Fruit fly (Drosophila melanogaster) whole organism, embryonic: ENCODE data around the gene Klp67A.

ENCODE experiments used
- ATbp ChIP-seq: fragments of 200-800 bp; sonication (Bioruptor generic); optimal IDR thresholded peaks from 2 replicates; lab custom pipeline; 2017; ENCODE audit warnings: missing biosample characterization, mild to moderate bottlenecking, missing genetic modification characterization, missing genetic modification reagents
- B-H2 ChIP-seq: fragments of 200-800 bp; sonication (Bioruptor generic); optimal IDR thresholded peaks from 2 replicates; lab custom pipeline; 2018; ENCODE audit warnings: missing biosample characterization, mild to moderate bottlenecking, missing genetic modification characterization
- BtbVII ChIP-seq: fragments of 200-800 bp; sonication (Bioruptor generic); optimal IDR thresholded peaks from 3 replicates; lab custom pipeline; 2017; ENCODE audit warnings: missing biosample characterization, mild to moderate bottlenecking, missing genetic modification characterization
- C15 ChIP-seq: fragments of 200-800 bp; sonication (Bioruptor generic); IDR thresholded peaks from 3 replicates; pipeline ENCODE4 v1.3.6; 2022; ENCODE audit warnings: missing biosample characterization, missing genetic modification characterization
- CG10209 ChIP-seq: fragments of 200-800 bp; sonication (Bioruptor generic); optimal IDR thresholded peaks from 3 replicates; lab custom pipeline; 2017; ENCODE audit warnings: missing biosample characterization, mild to moderate bottlenecking, missing genetic modification characterization, missing genetic modification reagents
- CG10267 ChIP-seq: fragments of 200-800 bp; sonication (Bioruptor generic); optimal IDR thresholded peaks from 2 replicates; lab custom pipeline; 2018; ENCODE audit warnings: missing biosample characterization, mild to moderate bottlenecking, missing genetic modification characterization, moderate library complexity
- CG10274 ChIP-seq: fragments of 200-800 bp; sonication (Bioruptor generic); optimal IDR thresholded peaks from 3 replicates; lab custom pipeline; 2017; ENCODE audit warnings: missing biosample characterization, mild to moderate bottlenecking, missing genetic modification characterization
- CG10959 ChIP-seq: fragments of 200-800 bp; sonication (Bioruptor generic); IDR thresholded peaks from 2 replicates; pipeline ENCODE4 v1.3.6; 2022; ENCODE audit warnings: missing biosample characterization, missing genetic modification characterization
- CG11093 ChIP-seq: fragments of 200-800 bp; sonication (Bioruptor generic); IDR thresholded peaks from 3 replicates; pipeline ENCODE4 v1.3.6; 2022; ENCODE audit warnings: missing biosample characterization, missing genetic modification characterization
- CG11456 ChIP-seq: fragments of 200-800 bp; sonication (Bioruptor generic); IDR thresholded peaks from 3 replicates; pipeline ENCODE4 v1.3.6; 2022; ENCODE audit warnings: missing biosample characterization, missing genetic modification characterization
- CG11723 ChIP-seq: fragments of 200-800 bp; sonication (Bioruptor generic); optimal IDR thresholded peaks from 2 replicates; lab custom pipeline; 2017; ENCODE audit warnings: missing biosample characterization, mild to moderate bottlenecking, missing genetic modification characterization
- CG12155 ChIP-seq: fragments of 200-800 bp; sonication (Bioruptor generic); optimal IDR thresholded peaks from 3 replicates; lab custom pipeline; 2016; ENCODE audit warnings: missing biosample characterization, missing genetic modification characterization
- CG12236 ChIP-seq: fragments of 200-800 bp; sonication (Bioruptor generic); optimal IDR thresholded peaks from 2 replicates; lab custom pipeline; 2016; ENCODE audit warnings: missing biosample characterization, missing genetic modification characterization
- CG13123 ChIP-seq: fragments of 200-800 bp; sonication (Bioruptor generic); optimal IDR thresholded peaks from 2 replicates; lab custom pipeline; 2016; ENCODE audit warnings: missing biosample characterization, missing genetic modification characterization
- CG13424 ChIP-seq: fragments of 200-800 bp; sonication (Bioruptor generic); optimal IDR thresholded peaks from 2 replicates; lab custom pipeline; 2019; ENCODE audit warnings: missing biosample characterization, mild to moderate bottlenecking, missing genetic modification characterization, moderate library complexity
- CG14441 ChIP-seq: fragments of 200-800 bp; sonication (Bioruptor generic); IDR thresholded peaks from 2 replicates; pipeline ENCODE4 v1.3.6; 2022; ENCODE audit warnings: missing biosample characterization, missing genetic modification characterization
- CG14667 ChIP-seq: fragments of 200-800 bp; sonication (Bioruptor generic); IDR thresholded peaks from 2 replicates; pipeline ENCODE4 v1.3.6; 2022; ENCODE audit warnings: missing biosample characterization, missing genetic modification characterization
- CG17328 ChIP-seq: fragments of 200-800 bp; sonication (Bioruptor generic); IDR thresholded peaks from 2 replicates; pipeline ENCODE4 v1.3.6; 2022; ENCODE audit warnings: missing biosample characterization, missing genetic modification characterization
- CG18476 ChIP-seq: fragments of 200-800 bp; sonication (Bioruptor generic); optimal IDR thresholded peaks from 2 replicates; lab custom pipeline; 2016; ENCODE audit warnings: missing biosample characterization, mild to moderate bottlenecking, missing genetic modification characterization
- CG2129 ChIP-seq: fragments of 200-800 bp; sonication (Bioruptor generic); IDR thresholded peaks from 2 replicates; pipeline ENCODE4 v1.3.6; 2022; ENCODE audit warnings: missing biosample characterization, missing genetic modification characterization; ENCODE audit not compliant: partially characterized antibody
- CG2199 ChIP-seq: fragments of 200-800 bp; sonication (Bioruptor generic); IDR thresholded peaks from 3 replicates; pipeline ENCODE4 v1.3.6; 2022; ENCODE audit warnings: missing biosample characterization, missing genetic modification characterization
- CG3163 ChIP-seq: fragments of 200-800 bp; sonication (Bioruptor generic); optimal IDR thresholded peaks from 3 replicates; lab custom pipeline; 2016; ENCODE audit warnings: missing biosample characterization, missing genetic modification characterization
- CG34224 ChIP-seq: fragments of 200-800 bp; sonication (Bioruptor generic); IDR thresholded peaks from 3 replicates; pipeline ENCODE4 v1.3.6; 2022; ENCODE audit warnings: missing biosample characterization, missing genetic modification characterization; ENCODE audit not compliant: partially characterized antibody
- CG3838 ChIP-seq: fragments of 200-800 bp; sonication (Bioruptor generic); optimal IDR thresholded peaks from 3 replicates; lab custom pipeline; 2016; ENCODE audit warnings: missing biosample characterization, missing genetic modification characterization
- CG5245 ChIP-seq: fragments of 200-800 bp; sonication (Bioruptor generic); optimal IDR thresholded peaks from 3 replicates; lab custom pipeline; 2016; ENCODE audit warnings: missing biosample characterization, missing genetic modification characterization
- CG6272 ChIP-seq: fragments of 200-800 bp; sonication (Bioruptor generic); IDR thresholded peaks from 2 replicates; pipeline ENCODE4 v1.3.6; 2022; ENCODE audit warnings: missing biosample characterization, missing genetic modification characterization
- CG6689 ChIP-seq: fragments of 200-800 bp; sonication (Bioruptor generic); IDR thresholded peaks from 2 replicates; pipeline ENCODE4 v1.3.6; 2022; ENCODE audit warnings: missing biosample characterization, missing genetic modification characterization
- CG7839 ChIP-seq: fragments of 200-800 bp; sonication (Bioruptor generic); optimal IDR thresholded peaks from 3 replicates; lab custom pipeline; 2018; ENCODE audit warnings: missing biosample characterization, mild to moderate bottlenecking, missing genetic modification characterization, moderate library complexity
- CG7963 ChIP-seq: fragments of 200-800 bp; sonication (Bioruptor generic); IDR thresholded peaks from 3 replicates; pipeline ENCODE4 v1.3.6; 2022; ENCODE audit warnings: missing biosample characterization, missing genetic modification characterization; ENCODE audit not compliant: partially characterized antibody
- D ChIP-seq, 2 experiments: fragments of 200-800 bp in 1 of 2; fragments of >200 bp in 1 of 2; sonication (Bioruptor generic) in 1 of 2; optimal IDR thresholded peaks; 2 replicates in 1 of 2; 3 replicates in 1 of 2; lab custom pipeline; 2017; ENCODE audit warnings: mild to moderate bottlenecking in 1 of 2, missing biosample characterization in 1 of 2, missing genetic modification characterization in 1 of 2, missing genetic modification reagents in 1 of 2
- D19A ChIP-seq: fragments of 200-800 bp; optimal IDR thresholded peaks from 3 replicates; lab custom pipeline; 2019; ENCODE audit warnings: missing biosample characterization, mild to moderate bottlenecking, missing genetic modification characterization, moderate library complexity
- Dll ChIP-seq: fragments of 200-800 bp; sonication (Bioruptor generic); IDR thresholded peaks from 4 replicates; pipeline ENCODE4 v1.3.6; 2022; ENCODE audit warnings: missing biosample characterization, missing genetic modification characterization; ENCODE audit not compliant: partially characterized antibody
- Doc2 ChIP-seq: fragments of 200-800 bp; sonication (Bioruptor generic); IDR thresholded peaks from 2 replicates; pipeline ENCODE4 v1.3.6; 2022; ENCODE audit warnings: missing biosample characterization, missing genetic modification characterization
- HmgZ ChIP-seq: fragments of 200-800 bp; sonication (Bioruptor generic); optimal IDR thresholded peaks from 2 replicates; lab custom pipeline; 2018; ENCODE audit warnings: missing biosample characterization, mild to moderate bottlenecking, missing genetic modification characterization
- Hmr ChIP-seq: fragments of 200-800 bp; sonication (Bioruptor generic); optimal IDR thresholded peaks from 3 replicates; lab custom pipeline; 2017; ENCODE audit warnings: mild to moderate bottlenecking, missing biosample characterization, missing genetic modification reagents, missing genetic modification characterization
- NC2β ChIP-seq: fragments of 200-800 bp; sonication (Bioruptor generic); optimal IDR thresholded peaks from 2 replicates; lab custom pipeline; 2016; ENCODE audit warnings: missing biosample characterization, missing genetic modification characterization
- Pdp1 ChIP-seq, 2 experiments: fragments of 200-800 bp; sonication (Bioruptor generic); optimal IDR thresholded peaks; 3 replicates each; lab custom pipeline; 2016; ENCODE audit warnings: missing biosample characterization in 2 of 2, missing genetic modification characterization in 2 of 2, mild to moderate bottlenecking in 1 of 2, moderate library complexity in 1 of 2
- Rx ChIP-seq: fragments of 200-800 bp; sonication (Bioruptor generic); IDR thresholded peaks from 2 replicates; pipeline ENCODE4 v1.3.6; 2022; ENCODE audit warnings: missing biosample characterization, missing genetic modification characterization
- Xbp1 ChIP-seq: fragments of 200-800 bp; sonication (Bioruptor generic); optimal IDR thresholded peaks from 3 replicates; lab custom pipeline; 2016; ENCODE audit warnings: missing biosample characterization, mild to moderate bottlenecking, missing genetic modification characterization
- br ChIP-seq: fragments of >200 bp; optimal IDR thresholded peaks from 2 replicates; lab custom pipeline; 2017
- dm ChIP-seq: fragments of 200-800 bp; sonication (Bioruptor generic); optimal IDR thresholded peaks from 3 replicates; lab custom pipeline; 2016; ENCODE audit warnings: missing biosample characterization, missing genetic modification characterization
- gfzf ChIP-seq: fragments of 200-800 bp; sonication (Bioruptor generic); optimal IDR thresholded peaks from 2 replicates; lab custom pipeline; 2016; ENCODE audit warnings: missing biosample characterization, mild to moderate bottlenecking, missing genetic modification characterization, moderate library complexity
- ind ChIP-seq: fragments of 200-800 bp; sonication (Bioruptor generic); optimal IDR thresholded peaks from 3 replicates; lab custom pipeline; 2016; ENCODE audit warnings: missing biosample characterization, missing genetic modification characterization
- jumu ChIP-seq: fragments of 200-800 bp; sonication (Bioruptor generic); optimal IDR thresholded peaks from 3 replicates; lab custom pipeline; 2016; ENCODE audit warnings: missing biosample characterization, missing genetic modification characterization
- kah ChIP-seq: fragments of 200-800 bp; sonication (Bioruptor generic); optimal IDR thresholded peaks from 2 replicates; lab custom pipeline; 2018; ENCODE audit warnings: missing biosample characterization, mild to moderate bottlenecking, missing genetic modification characterization
- kay ChIP-seq: fragments of 200-800 bp; sonication (Bioruptor generic); optimal IDR thresholded peaks from 2 replicates; lab custom pipeline; 2016; ENCODE audit warnings: missing biosample characterization, missing genetic modification characterization
- pho ChIP-seq: fragments of 200-800 bp; sonication (Bioruptor generic); optimal IDR thresholded peaks from 2 replicates; lab custom pipeline; 2016; ENCODE audit warnings: missing biosample characterization, missing genetic modification characterization
- salm ChIP-seq: fragments of 200-800 bp; sonication (Bioruptor generic); optimal IDR thresholded peaks from 2 replicates; lab custom pipeline; 2018; ENCODE audit warnings: missing biosample characterization, mild to moderate bottlenecking, missing genetic modification characterization
- stwl ChIP-seq: fragments of 200-800 bp; sonication (Bioruptor generic); optimal IDR thresholded peaks from 3 replicates; lab custom pipeline; 2018; ENCODE audit warnings: missing biosample characterization, mild to moderate bottlenecking, missing genetic modification characterization, moderate library complexity
- sug ChIP-seq: fragments of 200-800 bp; optimal IDR thresholded peaks from 2 replicates; lab custom pipeline; 2019; ENCODE audit warnings: missing biosample characterization, mild to moderate bottlenecking, missing genetic modification characterization, moderate library complexity

The Klp67A gene

DNA sequence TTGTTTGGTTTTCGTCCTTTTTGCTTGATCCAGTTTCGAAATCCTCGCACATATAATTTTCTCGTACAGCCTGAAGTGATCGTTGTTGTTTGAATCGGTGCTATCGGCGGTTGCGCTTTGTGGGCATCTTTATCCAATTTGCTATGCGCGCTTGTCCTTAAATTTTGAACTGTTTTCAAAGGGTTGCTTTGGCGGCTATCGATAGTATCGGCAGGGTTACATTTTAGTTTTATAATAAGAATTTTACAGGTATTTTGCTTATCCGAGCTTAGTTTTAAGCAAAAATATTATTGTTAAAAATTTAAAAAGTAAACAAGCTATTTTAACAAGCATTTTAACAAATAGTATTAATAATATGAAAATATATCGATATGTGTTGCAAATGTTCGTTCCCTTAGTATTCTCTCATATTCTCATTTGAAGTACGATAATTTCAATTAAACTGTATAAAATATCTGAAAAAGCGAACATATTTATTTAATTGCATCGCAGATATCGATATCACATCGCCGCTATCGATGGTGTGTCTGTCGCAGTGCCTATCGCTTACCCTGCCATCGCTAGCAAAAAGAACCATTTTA, at the start of gene Klp67A, which contains the start of gene CG4452 (continued):
- TF ChIP-seq CG2129 (GFP tag; lab: Robert Waterston, UW) (peak; percentile 95), br (lab: Kevin White, UChicago) (no peak), CG14441 (0 out of 2 replicates have a peak, but pooled peaks have one; percentile 13), CG11723 (GFP tag; lab: Kevin White, UChicago) (peak; percentile 16), CG3838 (no peak), CG13123 (GFP tag; lab: Kevin White, UChicago) (no peak), kah (GFP tag; lab: Kevin White, UChicago) (no peak), ATbp (no peak), ind (peak; percentile 36), CG5245 (GFP tag; lab: Kevin White, UChicago) (no peak), Doc2 (GFP tag; lab: Robert Waterston, UW) (no peak), D19A (tag; lab: Kevin White, UChicago) (peak; percentile 3), kay (peak; percentile 39), NC2β (GFP tag; lab: Kevin White, UChicago) (no peak), Rx (no peak), pho (peak; percentile 43), D (optimal IDR thresholded peaks at IDR 0.05; lab: Kevin White, UChicago) (no peak), D (GFP tag; optimal IDR thresholded peaks at IDR 0.05; lab: Kevin White, UChicago) (no peak), CG10209 (GFP tag; lab: Kevin White, UChicago) (no peak), HmgZ (tag; lab: Kevin White, UChicago) (peak; percentile 20), CG10267 (tag; lab: Kevin White, UChicago) (peak; percentile 75), salm (peak; percentile 13), CG17328 (GFP tag; lab: Robert Waterston, UW) (no peak), CG3163 (no peak), Pdp1 (GFP tag; optimal IDR thresholded peaks at IDR 0.05; lab: Kevin White, UChicago) (peak in 1 of 2 experiments; percentile 21), sug (tag; lab: Kevin White, UChicago) (peak; percentile 53), Hmr (GFP tag; lab: Kevin White, UChicago) (no peak), BtbVII (GFP tag; lab: Kevin White, UChicago) (no peak), gfzf (peak; percentile 3), CG10959 (GFP tag; lab: Robert Waterston, UW) (no peak), Dll (peak; percentile 96), CG6272 (GFP tag; lab: Robert Waterston, UW) (no peak), CG12236 (GFP tag; lab: Kevin White, UChicago) (no peak), CG11093 (GFP tag; lab: Robert Waterston, UW) (no peak), C15 (no peak), Xbp1 (peak; percentile 43), CG14667 (GFP tag; lab: Robert Waterston, UW) (0 out of 2 replicates have a peak, but pooled peaks have one; percentile 16), dm (GFP tag; lab: Kevin White, UChicago) (no peak), CG13424 (tag; lab: Kevin White, UChicago) (peak; percentile 54), CG18476 (GFP tag; lab: Kevin White, UChicago) (peak; percentile 37), CG2199 (GFP tag; lab: Robert Waterston, UW) (no peak), CG6689 (peak; percentile 25; the same call in 1 of the 2 replicates), CG7963 (GFP tag; lab: Robert Waterston, UW) (peak; percentile 78), CG11456 (GFP tag; lab: Robert Waterston, UW) (0 out of 3 replicates have a peak, but pooled peaks have one; percentile 4), stwl (tag; lab: Kevin White, UChicago) (peak; percentile 78), jumu (GFP tag; lab: Kevin White, UChicago) (no peak), CG12155 (GFP tag; lab: Kevin White, UChicago) (peak; percentile 53), CG7839 (peak; percentile 46), CG34224 (GFP tag; lab: Robert Waterston, UW) (peak; percentile 89), B-H2 (GFP tag; lab: Kevin White, UChicago) (peak; percentile 27), CG10274 (no peak)
